Fruit fly (Drosophila melanogaster) whole organism, embryonic: Measurements from ENCODE around the gene CHOp24.

Experiments
- ATbp ChIP-seq: fragments of 200-800 bp; sonication (Bioruptor generic); optimal IDR thresholded peaks from 2 replicates; lab custom pipeline; 2017; ENCODE audit warnings: missing biosample characterization, mild to moderate bottlenecking, missing genetic modification characterization, missing genetic modification reagents
- Ada2b ChIP-seq: fragments of 200-800 bp; sonication (Bioruptor generic); IDR thresholded peaks from 2 replicates; pipeline ENCODE4 v1.3.6; 2022; ENCODE audit warnings: missing biosample characterization, missing genetic modification characterization
- Adf1 ChIP-seq: fragments of 200-800 bp; sonication (Bioruptor generic); IDR thresholded peaks from 2 replicates; pipeline ENCODE4 v1.3.6; 2022; ENCODE audit warnings: missing biosample characterization, missing genetic modification characterization
- CG10366 ChIP-seq: fragments of 200-800 bp; sonication (Bioruptor generic); IDR thresholded peaks from 2 replicates; pipeline ENCODE4 v1.3.6; 2022; ENCODE audit warnings: missing biosample characterization, missing genetic modification characterization
- CG10654 ChIP-seq: fragments of 200-800 bp; sonication (Bioruptor generic); optimal IDR thresholded peaks from 2 replicates; lab custom pipeline; 2016; ENCODE audit warnings: missing biosample characterization, missing genetic modification characterization
- CG12219 ChIP-seq: fragments of 200-800 bp; sonication (Bioruptor generic); optimal IDR thresholded peaks from 3 replicates; lab custom pipeline; 2018; ENCODE audit warnings: missing biosample characterization, mild to moderate bottlenecking, missing genetic modification characterization
- CG14014 ChIP-seq: fragments of 200-800 bp; sonication (Bioruptor generic); IDR thresholded peaks from 2 replicates; pipeline ENCODE4 v1.3.6; 2022; ENCODE audit warnings: missing biosample characterization, missing genetic modification characterization
- CG15514 ChIP-seq: fragments of 200-800 bp; sonication (Bioruptor generic); optimal IDR thresholded peaks from 3 replicates; lab custom pipeline; 2017; ENCODE audit warnings: missing biosample characterization, missing genetic modification characterization, mild to moderate bottlenecking, moderate library complexity, missing genetic modification reagents
- CG17385 ChIP-seq: fragments of 200-800 bp; sonication (Bioruptor generic); optimal IDR thresholded peaks from 3 replicates; lab custom pipeline; 2018; ENCODE audit warnings: missing biosample characterization, mild to moderate bottlenecking, missing genetic modification characterization
- CG18764 ChIP-seq: fragments of 200-800 bp; sonication (Bioruptor generic); optimal IDR thresholded peaks from 3 replicates; lab custom pipeline; 2016; ENCODE audit warnings: missing biosample characterization, missing genetic modification characterization
- CG2678 ChIP-seq: fragments of 200-800 bp; sonication (Bioruptor generic); optimal IDR thresholded peaks from 3 replicates; lab custom pipeline; 2019; ENCODE audit warnings: missing biosample characterization, mild to moderate bottlenecking, missing genetic modification characterization, moderate library complexity
- CG4360 ChIP-seq: fragments of 200-800 bp; sonication (Bioruptor generic); IDR thresholded peaks from 2 replicates; pipeline ENCODE4 v1.3.6; 2022; ENCODE audit warnings: missing biosample characterization, missing genetic modification characterization
- CG6689 ChIP-seq: fragments of 200-800 bp; sonication (Bioruptor generic); IDR thresholded peaks from 2 replicates; pipeline ENCODE4 v1.3.6; 2022; ENCODE audit warnings: missing biosample characterization, missing genetic modification characterization
- Drgx ChIP-seq: fragments of 200-800 bp; sonication (Bioruptor generic); IDR thresholded peaks from 2 replicates; pipeline ENCODE4 v1.3.6; 2022; ENCODE audit warnings: missing biosample characterization, missing genetic modification characterization
- Ets65A ChIP-seq: fragments of 200-800 bp; sonication (Bioruptor generic); peaks from one replicate; lab custom pipeline; 2016; ENCODE audit warnings: missing biosample characterization, missing genetic modification characterization
- Meics ChIP-seq: fragments of 200-800 bp; sonication (Bioruptor generic); optimal IDR thresholded peaks from 2 replicates; lab custom pipeline; 2017; ENCODE audit warnings: missing biosample characterization, mild to moderate bottlenecking, missing genetic modification characterization
- Rx ChIP-seq: fragments of 200-800 bp; sonication (Bioruptor generic); IDR thresholded peaks from 2 replicates; pipeline ENCODE4 v1.3.6; 2022; ENCODE audit warnings: missing biosample characterization, missing genetic modification characterization
- Sox102F ChIP-seq: fragments of 200-800 bp; sonication (Bioruptor generic); optimal IDR thresholded peaks from 2 replicates; lab custom pipeline; 2018; ENCODE audit warnings: missing biosample characterization, mild to moderate bottlenecking, missing genetic modification characterization, moderate library complexity
- TFAM ChIP-seq: fragments of 200-800 bp; sonication (Bioruptor generic); optimal IDR thresholded peaks from 2 replicates; lab custom pipeline; 2017; ENCODE audit warnings: missing biosample characterization, missing genetic modification characterization, inconsistent platforms
- YL-1 ChIP-seq: fragments of 200-800 bp; sonication (Bioruptor generic); optimal IDR thresholded peaks from 3 replicates; lab custom pipeline; 2017; ENCODE audit warnings: missing biosample characterization, mild to moderate bottlenecking, missing genetic modification characterization
- eve ChIP-seq, 2 experiments: fragments of >200 bp; optimal IDR thresholded peaks; 2 replicates each; lab custom pipeline; 2017; ENCODE audit warnings: missing biosample characterization in 2 of 2, missing genetic modification characterization in 2 of 2
- fd102C ChIP-seq: fragments of 200-800 bp; sonication (Bioruptor generic); optimal IDR thresholded peaks from 2 replicates; lab custom pipeline; 2018; ENCODE audit warnings: missing biosample characterization, mild to moderate bottlenecking, missing genetic modification characterization, moderate library complexity
- gsb ChIP-seq: fragments of 200-800 bp; sonication (Bioruptor generic); IDR thresholded peaks from 2 replicates; pipeline ENCODE4 v1.3.6; 2022; ENCODE audit warnings: missing biosample characterization, missing genetic modification characterization
- h ChIP-seq: fragments of >200 bp; optimal IDR thresholded peaks from 2 replicates; lab custom pipeline; 2017
- hbn ChIP-seq: fragments of 200-800 bp; sonication (Bioruptor generic); IDR thresholded peaks from 2 replicates; pipeline ENCODE4 v1.3.6; 2022; ENCODE audit warnings: missing biosample characterization, missing genetic modification characterization; ENCODE audit not compliant: partially characterized antibody
- jigr1 ChIP-seq: fragments of 200-800 bp; sonication (Bioruptor generic); IDR thresholded peaks from 3 replicates; pipeline ENCODE4 v1.3.6; 2022; ENCODE audit warnings: missing biosample characterization, missing genetic modification characterization
- shn ChIP-seq: fragments of 200-800 bp; sonication (Bioruptor generic); optimal IDR thresholded peaks from 3 replicates; lab custom pipeline; 2016; ENCODE audit warnings: missing biosample characterization, missing genetic modification characterization
- sima ChIP-seq: fragments of 200-800 bp; sonication (Bioruptor generic); optimal IDR thresholded peaks from 2 replicates; lab custom pipeline; 2016; ENCODE audit warnings: missing biosample characterization, missing genetic modification characterization
- wdn ChIP-seq: fragments of 200-800 bp; sonication (Bioruptor generic); IDR thresholded peaks from 2 replicates; pipeline ENCODE4 v1.3.6; 2022; ENCODE audit warnings: missing biosample characterization, missing genetic modification characterization

CHOp24 gene

DNA sequence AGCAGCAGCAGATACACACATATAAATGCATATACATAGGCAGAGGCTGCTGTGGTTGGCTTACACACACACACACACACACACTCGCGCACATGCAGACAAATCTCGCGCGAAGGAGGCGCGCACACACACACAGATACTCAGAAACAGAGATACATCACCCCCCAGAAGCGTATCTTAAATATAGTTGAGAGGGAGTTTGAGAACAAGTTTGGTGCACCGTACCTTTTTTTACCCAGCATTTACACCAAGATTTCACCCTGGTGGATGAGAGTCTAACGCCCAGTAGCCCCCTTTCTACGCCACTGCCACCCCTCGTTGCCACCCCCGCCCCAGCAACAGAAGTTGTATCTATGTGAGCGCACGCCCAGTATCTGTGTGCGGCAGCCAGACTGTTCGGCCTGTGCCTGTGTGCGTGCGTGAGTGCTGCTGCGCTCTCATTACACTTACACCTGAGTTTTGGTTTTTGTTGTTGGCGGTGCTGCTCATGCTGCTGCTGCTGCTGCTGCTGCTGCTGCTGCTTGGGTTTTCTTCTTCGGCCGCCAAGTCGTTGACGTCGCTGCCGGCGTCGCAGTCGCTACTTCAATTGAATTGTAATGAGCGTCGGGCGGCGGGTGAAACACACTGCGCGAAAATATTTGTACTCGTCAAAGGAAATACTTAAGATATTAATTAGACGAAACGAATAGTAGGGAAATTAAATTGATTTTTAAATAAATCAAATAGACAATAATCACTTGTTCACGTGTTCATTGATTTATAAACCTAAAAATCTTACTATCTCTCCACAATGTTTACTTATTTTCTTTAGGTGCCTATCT, 49.5 kb downstream of the CHOp24 start (continued):
- TF ChIP-seq gsb (GFP tag; lab: Robert Waterston, UW) (peak; percentile 45; the same call in 1 of the 2 replicates), ATbp (GFP tag; lab: Kevin White, UChicago) (peak; percentile 82), CG10654 (GFP tag; lab: Kevin White, UChicago) (peak; percentile 77), CG10366 (GFP tag; lab: Robert Waterston, UW) (peak; percentile 93), sima (GFP tag; lab: Kevin White, UChicago) (no peak), Drgx (GFP tag; lab: Robert Waterston, UW) (peak; percentile 93), Ets65A (GFP tag; lab: Kevin White, UChicago) (peak; percentile 29), Rx (GFP tag; lab: Robert Waterston, UW) (peak; percentile 92), Adf1 (GFP tag; lab: Robert Waterston, UW) (peak; percentile 75), CG15514 (GFP tag; lab: Kevin White, UChicago) (peak; percentile 60), Ada2b (GFP tag; lab: Robert Waterston, UW) (peak; percentile 91), CG14014 (peak; percentile 87), TFAM (GFP tag; lab: Kevin White, UChicago) (no peak), CG12219 (GFP tag; lab: Kevin White, UChicago) (peak; percentile 83), CG18764 (GFP tag; lab: Kevin White, UChicago) (peak; percentile 69), jigr1 (GFP tag; lab: Robert Waterston, UW) (peak; percentile 84; the same call in 2 of the 3 replicates), Meics (GFP tag; lab: Kevin White, UChicago) (peak; percentile 76), hbn (no peak), shn (GFP tag; lab: Kevin White, UChicago) (peak; percentile 48), Sox102F (GFP tag; lab: Kevin White, UChicago) (peak; percentile 77), h (lab: Kevin White, UChicago) (no peak), YL-1 (GFP tag; lab: Kevin White, UChicago) (peak; percentile 10), wdn (GFP tag; lab: Robert Waterston, UW) (peak; percentile 81), fd102C (peak; percentile 27)

DNA sequence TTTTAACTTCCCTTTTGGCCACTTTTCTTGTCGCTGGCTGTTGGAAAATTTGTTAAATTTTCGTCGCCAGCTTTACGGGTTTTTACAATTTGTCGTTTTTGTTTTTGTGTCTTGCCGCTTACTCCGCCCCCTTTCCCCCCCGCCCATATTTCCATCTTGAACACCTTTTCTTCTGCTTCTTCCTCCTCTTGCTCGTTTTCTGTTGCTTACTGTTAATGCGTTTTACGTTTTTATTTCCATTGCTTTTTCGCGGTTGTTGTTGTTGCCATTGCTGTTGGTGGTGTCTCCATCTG, 50.0 kb downstream of the CHOp24 start:
- peak; percentile 6 for TF ChIP-seq CG2678
- TF ChIP-seq CG17385 (GFP tag; lab: Kevin White, UChicago), result peak; percentile 69
- peak; percentile 64; the same call in 1 of the 2 replicates for TF ChIP-seq CG4360 (GFP tag; lab: Robert Waterston, UW)
- TF ChIP-seq eve (GFP tag; optimal IDR thresholded peaks at IDR 0.05; lab: Kevin White, UChicago), result peak in 1 of 2 experiments; percentile 62
- TF ChIP-seq CG6689, result no peak
